Worm (Caenorhabditis elegans): Measurements from ENCODE around the gene F40G9.17.

F40G9.17 gene

ce11 chrIII:235544-235943, 41.3 kb downstream of the F40G9.17 start, which contains the start of gene hpo-29:
hpo-29 (plus strand) TSS chrIII:235844.
- TF ChIP-seq F13H6.1 (tag; optimal IDR thresholded peaks at IDR 0.05) (no peak), skn-1 (tag; optimal IDR thresholded peaks at IDR 0.05) (no peak), R02D3.7 (tag; optimal IDR thresholded peaks at IDR 0.05) (no peak), nhr-129 (tag; optimal IDR thresholded peaks at IDR 0.05) (no peak), lin-13 (GFP tag; optimal IDR thresholded peaks at IDR 0.05) (no peak), sma-9 (GFP tag; optimal IDR thresholded peaks at IDR 0.05) (no peak), sma-9 (tag; optimal IDR thresholded peaks at IDR 0.05) (no peak), blmp-1 (tag; optimal IDR thresholded peaks at IDR 0.05; ENCODE audit: insufficient read depth) (no peak), nhr-6 (tag; optimal IDR thresholded peaks at IDR 0.05) (no peak), nhr-77 (tag; optimal IDR thresholded peaks at IDR 0.05) (no peak), aly-2 (tag; optimal IDR thresholded peaks at IDR 0.05) (no peak), unc-55 (GFP tag; optimal IDR thresholded peaks at IDR 0.05) (no peak), C34F6.9 (tag; optimal IDR thresholded peaks at IDR 0.05) (no peak)

ce11 chrIII:251410-251809, 57.1 kb downstream of the F40G9.17 start:
- TF ChIP-seq nhr-12 (tag; optimal IDR thresholded peaks at IDR 0.05) (no peak), ceh-16 (tag; optimal IDR thresholded peaks at IDR 0.05) (no peak), lin-11 (tag; optimal IDR thresholded peaks at IDR 0.05) (no peak), nhr-237 (tag; optimal IDR thresholded peaks at IDR 0.05) (no peak), lin-13 (GFP tag; optimal IDR thresholded peaks at IDR 0.05) (no peak), elt-1 (tag; optimal IDR thresholded peaks at IDR 0.05) (no peak), nhr-25 (tag; optimal IDR thresholded peaks at IDR 0.05) (no peak), dmd-4 (tag; optimal IDR thresholded peaks at IDR 0.05) (no peak), ceh-82 (tag; optimal IDR thresholded peaks at IDR 0.05) (no peak), ztf-1 (GFP tag; conservative IDR thresholded peaks at IDR 0.05) (no peak), unc-55 (GFP tag; optimal IDR thresholded peaks at IDR 0.05) (no peak), gmeb-1 (tag; optimal IDR thresholded peaks at IDR 0.05) (no peak), sma-9 (GFP tag; optimal IDR thresholded peaks at IDR 0.05) (no peak), sma-9 (tag; optimal IDR thresholded peaks at IDR 0.05) (no peak), unc-39 (tag; optimal IDR thresholded peaks at IDR 0.05) (no peak), ztf-11 (tag; optimal IDR thresholded peaks at IDR 0.05) (no peak), aly-2 (tag; optimal IDR thresholded peaks at IDR 0.05) (no peak), egl-27 (tag; optimal IDR thresholded peaks at IDR 0.05) (no peak), fos-1 (tag; optimal IDR thresholded peaks at IDR 0.05) (no peak), blmp-1 (tag; optimal IDR thresholded peaks at IDR 0.05; ENCODE audit: insufficient read depth) (no peak)

DNA sequence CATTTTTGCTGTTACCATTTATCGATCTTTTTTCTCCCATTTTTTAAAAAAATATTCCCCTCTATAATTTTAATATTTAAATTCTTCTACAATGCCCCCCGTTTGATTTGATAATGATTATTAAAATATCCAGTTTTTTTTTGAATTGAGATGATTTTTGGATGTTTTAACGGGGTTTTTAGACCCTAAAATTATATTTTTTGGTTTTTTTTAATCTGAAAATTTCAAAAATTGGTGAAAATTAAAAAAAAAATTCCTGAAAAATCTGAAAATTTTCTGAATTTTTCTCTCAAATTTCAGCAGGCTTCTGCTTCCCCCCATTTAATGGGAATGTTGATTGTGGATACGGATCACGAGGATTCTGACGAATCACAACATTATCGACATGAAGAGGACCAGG, 60.0 kb downstream of the F40G9.17 start, which contains the start of gene Y50D7A.3:
Gene Y50D7A.3, plus strand, starts transcription at position 301 of the 400 bp plus-strand sequence.
- TF ChIP-seq gmeb-1 (tag; optimal IDR thresholded peaks at IDR 0.05) (no peak), elt-1 (tag; optimal IDR thresholded peaks at IDR 0.05) (no peak), skn-1 (tag; optimal IDR thresholded peaks at IDR 0.05) (no peak), mab-5 (tag; optimal IDR thresholded peaks at IDR 0.05) (no peak), sem-4 (tag; optimal IDR thresholded peaks at IDR 0.05) (no peak), nhr-12 (tag; optimal IDR thresholded peaks at IDR 0.05) (no peak)

Measured in whole organism, L2 larva.